Fruit fly (Drosophila melanogaster) whole organism, wandering third instar larva: ENCODE data around the gene CG5966.

Experiments
- Abd-B ChIP-seq: fragments of >200 bp; optimal IDR thresholded peaks from 2 replicates; lab custom pipeline; 2017; ENCODE audit warnings: missing biosample characterization, missing genetic modification characterization
- CG32264 ChIP-seq: fragments of 200-800 bp; sonication (Bioruptor generic); optimal IDR thresholded peaks from 2 replicates; lab custom pipeline; 2016; ENCODE audit warnings: missing biosample characterization, missing genetic modification characterization
- CG9705 ChIP-seq: fragments of 200-800 bp; sonication (Bioruptor generic); optimal IDR thresholded peaks from 2 replicates; lab custom pipeline; 2018; ENCODE audit warnings: missing biosample characterization, mild to moderate bottlenecking, missing genetic modification characterization
- CrebA ChIP-seq: fragments of 200-800 bp; sonication (Bioruptor generic); optimal IDR thresholded peaks from 2 replicates; lab custom pipeline; 2016; ENCODE audit warnings: missing biosample characterization, mild to moderate bottlenecking, missing genetic modification characterization, borderline replicate concordance
- Dfd ChIP-seq: fragments of >200 bp; optimal IDR thresholded peaks from 2 replicates; lab custom pipeline; 2017; ENCODE audit warnings: missing biosample characterization, missing genetic modification characterization
- Dif ChIP-seq: fragments of 200-275, 200-300 bp; sonication (Bioruptor generic); optimal IDR thresholded peaks from 2 replicates; lab custom pipeline; 2018; ENCODE audit warnings: missing biosample characterization, missing genetic modification characterization; ENCODE audit not compliant: partially characterized antibody
- GATAd ChIP-seq: sonication (Bioruptor generic); optimal IDR thresholded peaks from 2 replicates; lab custom pipeline; 2016; ENCODE audit warnings: missing biosample characterization, missing genetic modification characterization
- HLH106 ChIP-seq: fragments of 200-800 bp; optimal IDR thresholded peaks from 3 replicates; lab custom pipeline; 2019; ENCODE audit warnings: missing biosample characterization, mild to moderate bottlenecking, missing genetic modification characterization, moderate library complexity
- Hnf4 ChIP-seq: fragments of 200-800 bp; sonication (Bioruptor generic); optimal IDR thresholded peaks from 2 replicates; lab custom pipeline; 2016; ENCODE audit warnings: missing biosample characterization, mild to moderate bottlenecking, missing genetic modification characterization
- Hr78 ChIP-seq: fragments of >200 bp; optimal IDR thresholded peaks from 2 replicates; lab custom pipeline; 2017; ENCODE audit warnings: missing biosample characterization, missing genetic modification characterization
- Hr83 ChIP-seq: fragments of 200-300 bp; sonication (Bioruptor generic); optimal IDR thresholded peaks from 2 replicates; lab custom pipeline; 2016; ENCODE audit warnings: missing biosample characterization, mild to moderate bottlenecking, missing genetic modification characterization, moderate library complexity; ENCODE audit not compliant: poor library complexity, severe bottlenecking
- Jra ChIP-seq: sonication (Bioruptor generic); optimal IDR thresholded peaks from 2 replicates; lab custom pipeline; 2016; ENCODE audit warnings: missing biosample characterization, missing genetic modification characterization
- Mio ChIP-seq: sonication (Bioruptor generic); optimal IDR thresholded peaks from 2 replicates; lab custom pipeline; 2016; ENCODE audit warnings: missing biosample characterization, missing genetic modification characterization
- Myc ChIP-seq: fragments of >200 bp; optimal IDR thresholded peaks from 2 replicates; lab custom pipeline; 2017
- N ChIP-seq: fragments of >200 bp; optimal IDR thresholded peaks from 2 replicates; lab custom pipeline; 2018; ENCODE audit warnings: missing biosample characterization, missing external identifiers, missing genetic modification characterization
- OdsH ChIP-seq: fragments of 200-800 bp; sonication (Bioruptor generic); optimal IDR thresholded peaks from 2 replicates; lab custom pipeline; 2016; ENCODE audit warnings: missing biosample characterization, mild to moderate bottlenecking, missing genetic modification characterization
- Rel ChIP-seq, 2 experiments: fragments of 200-800 bp; sonication (Bioruptor generic) in 1 of 2; optimal IDR thresholded peaks; 2 replicates in 1 of 2; 3 replicates in 1 of 2; lab custom pipeline; 2016 to 2019; ENCODE audit warnings: mild to moderate bottlenecking in 2 of 2, missing biosample characterization in 2 of 2, missing genetic modification characterization in 2 of 2, moderate library complexity in 1 of 2
- Sp1 ChIP-seq: fragments of 200-800 bp; sonication (Bioruptor generic); optimal IDR thresholded peaks from 3 replicates; lab custom pipeline; 2019; ENCODE audit warnings: missing biosample characterization, mild to moderate bottlenecking, missing genetic modification characterization, moderate library complexity
- Vsx2 ChIP-seq: fragments of 200-300, 225-300 bp; sonication (Bioruptor generic); optimal IDR thresholded peaks from 2 replicates; lab custom pipeline; 2018; ENCODE audit warnings: missing biosample characterization, missing genetic modification characterization; ENCODE audit not compliant: partially characterized antibody
- br ChIP-seq: fragments of 200-800 bp; sonication (Bioruptor generic); optimal IDR thresholded peaks from 2 replicates; lab custom pipeline; 2016; ENCODE audit warnings: missing biosample characterization, missing genetic modification characterization
- brk ChIP-seq: fragments of 200-800 bp; sonication (Bioruptor generic); optimal IDR thresholded peaks from 2 replicates; lab custom pipeline; 2016; ENCODE audit warnings: missing biosample characterization, mild to moderate bottlenecking, missing genetic modification characterization
- dl ChIP-seq, 2 experiments: fragments of 175-275, 200-275 bp in 1 of 2; fragments of 200-275 bp in 1 of 2; sonication (Bioruptor generic); optimal IDR thresholded peaks; lab custom pipeline; 2018; ENCODE audit warnings: mild to moderate bottlenecking in 2 of 2, missing biosample characterization in 2 of 2, missing genetic modification characterization in 2 of 2, moderate library complexity in 2 of 2; ENCODE audit not compliant: partially characterized antibody in 2 of 2, insufficient read depth in 1 of 2
- dmrt93B ChIP-seq: fragments of 200-800 bp; sonication (Bioruptor generic); optimal IDR thresholded peaks from 2 replicates; lab custom pipeline; 2018; ENCODE audit warnings: missing biosample characterization, mild to moderate bottlenecking, missing genetic modification characterization
- dsf ChIP-seq: sonication (Bioruptor generic); optimal IDR thresholded peaks from 2 replicates; lab custom pipeline; 2016; ENCODE audit warnings: missing biosample characterization, missing genetic modification characterization, borderline replicate concordance
- ey ChIP-seq: fragments of 200-800 bp; sonication (Bioruptor generic); optimal IDR thresholded peaks from 2 replicates; lab custom pipeline; 2016; ENCODE audit warnings: missing biosample characterization, missing genetic modification characterization
- foxo ChIP-seq, 2 experiments: fragments of 200-800 bp; sonication (Bioruptor generic); optimal IDR thresholded peaks; 2 replicates in 1 of 2; 3 replicates in 1 of 2; lab custom pipeline; 2016 to 2017; ENCODE audit warnings: missing biosample characterization in 2 of 2, missing genetic modification characterization in 2 of 2
- fru ChIP-seq: fragments of 200-800 bp; sonication (Bioruptor generic); optimal IDR thresholded peaks from 3 replicates; lab custom pipeline; 2016; ENCODE audit warnings: missing biosample characterization, mild to moderate bottlenecking, missing genetic modification characterization
- h ChIP-seq: fragments of 200-800 bp; sonication (Bioruptor generic); optimal IDR thresholded peaks from 3 replicates; lab custom pipeline; 2016; ENCODE audit warnings: missing biosample characterization, mild to moderate bottlenecking, missing genetic modification characterization
- jim ChIP-seq: fragments of 175-275, 200-325 bp; sonication (Bioruptor generic); optimal IDR thresholded peaks from 2 replicates; lab custom pipeline; 2016; ENCODE audit warnings: missing biosample characterization, mild to moderate bottlenecking, missing genetic modification characterization
- lola ChIP-seq: fragments of >200 bp; optimal IDR thresholded peaks from 2 replicates; lab custom pipeline; 2017; ENCODE audit warnings: missing biosample characterization, missing genetic modification characterization
- pan ChIP-seq: fragments of >200 bp; optimal IDR thresholded peaks from 2 replicates; lab custom pipeline; 2017
- psq ChIP-seq: fragments of 200-800 bp; sonication (Bioruptor generic); optimal IDR thresholded peaks from 3 replicates; lab custom pipeline; 2017; ENCODE audit warnings: missing biosample characterization, mild to moderate bottlenecking, missing genetic modification characterization, moderate library complexity
- rgr ChIP-seq: fragments of 200-800 bp; sonication (Bioruptor generic); optimal IDR thresholded peaks from 3 replicates; lab custom pipeline; 2016; ENCODE audit warnings: missing biosample characterization, mild to moderate bottlenecking, missing genetic modification characterization
- sage ChIP-seq: fragments of 200-800 bp; sonication (Bioruptor generic); optimal IDR thresholded peaks from 2 replicates; lab custom pipeline; 2016; ENCODE audit warnings: missing biosample characterization, mild to moderate bottlenecking, missing genetic modification characterization
- sv ChIP-seq: fragments of 200-800 bp; sonication (Bioruptor generic); optimal IDR thresholded peaks from 3 replicates; lab custom pipeline; 2016; ENCODE audit warnings: missing biosample characterization, missing genetic modification characterization
- tai ChIP-seq: sonication (Bioruptor generic); optimal IDR thresholded peaks from 2 replicates; lab custom pipeline; 2016; ENCODE audit warnings: missing biosample characterization, missing genetic modification characterization
- usp ChIP-seq: fragments of >200 bp; optimal IDR thresholded peaks from 2 replicates; lab custom pipeline; 2017; ENCODE audit warnings: missing biosample characterization, missing genetic modification characterization
- woc ChIP-seq: sonication (Bioruptor generic); optimal IDR thresholded peaks from 2 replicates; lab custom pipeline; 2016; ENCODE audit warnings: missing biosample characterization, mild to moderate bottlenecking, missing genetic modification characterization

The CG5966 gene

DNA sequence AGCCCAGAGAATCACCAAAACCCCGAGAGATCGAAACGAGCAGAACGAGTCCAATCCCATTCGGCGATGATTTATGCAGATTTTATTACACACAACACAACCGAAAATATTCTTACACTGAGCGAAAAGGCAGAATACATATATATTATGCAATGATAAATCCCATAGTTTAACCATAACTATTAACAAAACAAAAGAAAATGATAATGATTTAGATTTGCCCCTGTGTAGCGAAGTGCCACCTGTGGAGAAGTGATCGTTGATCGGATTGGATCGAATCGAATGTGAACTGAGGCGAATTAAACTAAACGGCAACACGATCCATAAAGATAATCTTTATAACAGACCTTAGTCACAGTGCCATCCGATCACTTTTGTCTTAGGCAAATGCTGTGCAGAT is 40.4 kb downstream of the CG5966 start:
- TF ChIP-seq dsf (GFP tag; lab: Kevin White, UChicago) = no peak
- no peak for TF ChIP-seq Sp1 (GFP tag; lab: Kevin White, UChicago)
- TF ChIP-seq sv (GFP tag; lab: Kevin White, UChicago) = no peak
- no peak for TF ChIP-seq Rel (GFP tag; optimal IDR thresholded peaks at IDR 0.05; lab: Kevin White, UChicago)
- TF ChIP-seq Rel (tag; optimal IDR thresholded peaks at IDR 0.05; lab: Kevin White, UChicago) = no peak
- no peak for TF ChIP-seq pan
- TF ChIP-seq jim (GFP tag; lab: Kevin White, UChicago) = no peak
- no peak for TF ChIP-seq Dfd (GFP tag; lab: Kevin White, UChicago)
- TF ChIP-seq, all 38 proteins: peak for 0

- TF ChIP-seq Rel (GFP tag; optimal IDR thresholded peaks at IDR 0.05; lab: Kevin White, UChicago) (no peak), Rel (tag; optimal IDR thresholded peaks at IDR 0.05; lab: Kevin White, UChicago) (peak; percentile 19), Hr78 (GFP tag; lab: Kevin White, UChicago) (no peak), lola (GFP tag; lab: Kevin White, UChicago) (no peak), Sp1 (GFP tag; lab: Kevin White, UChicago) (peak; percentile 69), jim (GFP tag; lab: Kevin White, UChicago) (no peak), brk (GFP tag; lab: Kevin White, UChicago) (peak; percentile 7), CrebA (GFP tag; lab: Kevin White, UChicago) (no peak), Hnf4 (GFP tag; lab: Kevin White, UChicago) (peak; percentile 18), psq (GFP tag; lab: Kevin White, UChicago) (peak; percentile 55), Vsx2 (GFP tag; lab: Kevin White, UChicago) (no peak), Dif (GFP tag; lab: Kevin White, UChicago) (no peak), fru (peak; percentile 76), Dfd (GFP tag; lab: Kevin White, UChicago) (no peak), Abd-B (GFP tag; lab: Kevin White, UChicago) (no peak), h (GFP tag; lab: Kevin White, UChicago) (peak; percentile 68), N (GFP tag; lab: Kevin White, UChicago) (no peak), CG9705 (peak; percentile 58), OdsH (GFP tag; lab: Kevin White, UChicago) (peak; percentile 58), woc (GFP tag; lab: Kevin White, UChicago) (peak; percentile 64), sv (GFP tag; lab: Kevin White, UChicago) (no peak), rgr (GFP tag; lab: Kevin White, UChicago) (peak; percentile 60), Myc (lab: Kevin White, UChicago) (no peak), CG32264 (GFP tag; lab: Kevin White, UChicago) (peak; percentile 28), dsf (GFP tag; lab: Kevin White, UChicago) (no peak), pan (no peak), ey (GFP tag; lab: Kevin White, UChicago) (peak; percentile 75), br (GFP tag; lab: Kevin White, UChicago) (peak; percentile 74), foxo (GFP tag; optimal IDR thresholded peaks at IDR 0.05; lab: Kevin White, UChicago) (peak in 1 of 2 experiments; percentile 78), dmrt93B (GFP tag; lab: Kevin White, UChicago) (peak; percentile 43), dl (GFP tag; optimal IDR thresholded peaks at IDR 0.05; lab: Kevin White, UChicago; ENCODE audit: insufficient read depth in 1 of 2, partially characterized antibody in 2 of 2) (no peak), sage (peak; percentile 35), Hr83 (no peak), Jra (GFP tag; lab: Kevin White, UChicago) (no peak), Mio (GFP tag; lab: Kevin White, UChicago) (no peak), HLH106 (peak; percentile 76), usp (no peak), tai (GFP tag; lab: Kevin White, UChicago) (no peak), GATAd (GFP tag; lab: Kevin White, UChicago) (no peak)
Observed at dm6 chrX:6030010-6030409, 41.4 kb downstream of the CG5966 start.
